Fruit fly (Drosophila melanogaster): Measurements from ENCODE around the gene CG5282.

CG5282 gene

DNA sequence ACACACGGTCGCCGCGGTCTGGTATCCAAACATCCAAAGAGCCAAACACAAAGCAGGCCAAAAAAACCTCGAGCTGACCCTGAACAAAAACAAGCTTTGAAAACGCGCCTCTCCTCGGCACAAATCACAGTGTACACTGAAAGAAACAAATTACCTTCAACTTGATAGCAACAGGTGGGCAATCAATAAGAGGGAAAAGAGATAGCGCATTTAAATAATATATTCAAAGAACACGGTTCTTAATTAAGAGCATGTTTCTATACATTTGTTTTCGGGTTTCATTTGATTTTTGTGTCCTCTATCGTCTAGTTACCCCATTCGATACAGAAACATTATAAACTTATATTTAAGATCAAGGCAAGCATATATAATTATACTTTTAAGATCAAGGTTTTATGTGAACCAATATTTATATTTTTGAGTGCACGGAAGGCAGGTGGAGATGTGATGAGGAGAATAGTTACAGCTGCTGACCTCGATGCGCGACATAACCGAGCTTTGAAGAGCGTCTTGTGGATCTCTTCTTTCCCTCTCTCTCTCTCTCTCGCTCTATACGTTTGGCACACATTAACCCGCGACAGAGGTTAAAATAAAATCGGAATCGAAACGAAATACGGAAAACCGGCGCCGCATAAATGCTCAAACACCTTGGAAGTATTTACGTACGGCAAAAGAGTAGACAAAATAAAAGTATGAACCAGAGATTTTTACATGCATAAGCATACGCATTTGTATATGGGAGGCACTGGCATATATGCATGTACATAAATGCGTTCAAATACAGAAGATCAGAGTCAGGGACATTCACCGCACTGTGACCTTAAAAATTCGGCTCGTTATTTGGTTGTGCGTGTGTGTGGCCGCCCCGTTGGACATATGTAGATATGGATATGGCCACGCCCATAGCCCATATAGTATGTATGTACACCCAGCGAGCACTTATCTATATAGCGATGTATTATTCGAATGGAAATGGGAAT is 27.3 kb downstream of the CG5282 start (continued):
- TF ChIP-seq CG14667 (GFP tag; IDR thresholded peaks at IDR 0.05) (peak; percentile 47), p53 (GFP tag; optimal IDR thresholded peaks at IDR 0.05) (peak; percentile 10), gce (GFP tag; IDR thresholded peaks at IDR 0.05) (peak; percentile 51; the same call in 1 of the 3 replicates), CG13123 (GFP tag; optimal IDR thresholded peaks at IDR 0.05) (peak; percentile 42), CG12942 (GFP tag; optimal IDR thresholded peaks at IDR 0.05) (peak; percentile 79), Oaz (GFP tag; IDR thresholded peaks at IDR 0.05) (peak; percentile 59), CG13287 (GFP tag; IDR thresholded peaks at IDR 0.05; ENCODE audit: partially characterized antibody) (peak; percentile 18; the same call in 1 of the 2 replicates), CG4820 (GFP tag; optimal IDR thresholded peaks at IDR 0.05) (peak; percentile 74), CG3407 (GFP tag; optimal IDR thresholded peaks at IDR 0.05) (peak; percentile 82), btn (GFP tag; optimal IDR thresholded peaks at IDR 0.05) (peak; percentile 18), CG12071 (GFP tag; optimal IDR thresholded peaks at IDR 0.05) (peak; percentile 67), crc (GFP tag; optimal IDR thresholded peaks at IDR 0.05) (peak; percentile 52), CG18619 (GFP tag; optimal IDR thresholded peaks at IDR 0.05) (peak; percentile 88), usp (GFP tag; optimal IDR thresholded peaks at IDR 0.05) (no peak), CG1832 (GFP tag; optimal IDR thresholded peaks at IDR 0.05) (peak; percentile 38), CG3995 (GFP tag; optimal IDR thresholded peaks at IDR 0.05) (peak; percentile 22), Lpt (GFP tag; optimal IDR thresholded peaks at IDR 0.05) (no peak), cad (GFP tag; optimal IDR thresholded peaks at IDR 0.05) (no peak), CG9727 (GFP tag; optimal IDR thresholded peaks at IDR 0.05) (peak; percentile 78), CG8478 (optimal IDR thresholded peaks at IDR 0.05) (no peak), Drgx (GFP tag; IDR thresholded peaks at IDR 0.05) (peak; percentile 78), prd (optimal IDR thresholded peaks at IDR 0.05) (no peak), prd (GFP tag; IDR thresholded peaks at IDR 0.05) (peak; percentile 81), MESR4 (GFP tag; optimal IDR thresholded peaks at IDR 0.05) (peak; percentile 3), TFAM (GFP tag; optimal IDR thresholded peaks at IDR 0.05) (no peak), onecut (GFP tag; IDR thresholded peaks at IDR 0.05) (peak; percentile 68), CG18011 (GFP tag; optimal IDR thresholded peaks at IDR 0.05) (peak; percentile 68), gro (GFP tag; optimal IDR thresholded peaks at IDR 0.05) (peak; percentile 79), vnd (GFP tag; IDR thresholded peaks at IDR 0.05; ENCODE audit: partially characterized antibody) (no peak), Elba2 (GFP tag; optimal IDR thresholded peaks at IDR 0.05) (peak; percentile 5), CG14965 (GFP tag; optimal IDR thresholded peaks at IDR 0.05; ENCODE audit: borderline replicate concordance) (peak; percentile 38), vfl (GFP tag; optimal IDR thresholded peaks at IDR 0.05) (peak; percentile 55), Nf-YC (tag; optimal IDR thresholded peaks at IDR 0.05) (peak; percentile 77), twi (tag; optimal IDR thresholded peaks at IDR 0.05) (peak; percentile 69), pzg (GFP tag; optimal IDR thresholded peaks at IDR 0.05) (no peak), Dfd (GFP tag; optimal IDR thresholded peaks at IDR 0.05) (no peak), CG16779 (GFP tag; IDR thresholded peaks at IDR 0.05) (no peak), CG14441 (GFP tag; IDR thresholded peaks at IDR 0.05) (peak; percentile 79), nom (GFP tag; optimal IDR thresholded peaks at IDR 0.05) (no peak), Myb (GFP tag; optimal IDR thresholded peaks at IDR 0.05) (peak; percentile 21), HmgZ (tag; optimal IDR thresholded peaks at IDR 0.05) (peak; percentile 74), CG4854 (GFP tag; optimal IDR thresholded peaks at IDR 0.05) (peak; percentile 75), H2.0 (GFP tag; IDR thresholded peaks at IDR 0.05) (peak; percentile 72), CG11247 (GFP tag; IDR thresholded peaks at IDR 0.05) (0 out of 2 replicates have a peak, but pooled peaks have one; percentile 28), HLH4C (GFP tag; IDR thresholded peaks at IDR 0.05; ENCODE audit: partially characterized antibody) (no peak), CG16815 (GFP tag; optimal IDR thresholded peaks at IDR 0.05) (peak; percentile 60), CG1233 (GFP tag; optimal IDR thresholded peaks at IDR 0.05) (peak; percentile 90), wdn (GFP tag; IDR thresholded peaks at IDR 0.05) (0 out of 2 replicates have a peak, but pooled peaks have one; percentile 21), CG4707 (GFP tag; optimal IDR thresholded peaks at IDR 0.05) (peak; percentile 54)

Measured in whole organism, embryonic.